Fruit fly (Drosophila melanogaster) S2 (cell line): ENCODE measurements around the gene tub.

Experiments
- CG8478 ChIP-seq: fragments of >200 bp; optimal IDR thresholded peaks from 2 replicates; lab custom pipeline; 2018
- CTCF ChIP-seq, 2 experiments: fragments of >200 bp; optimal IDR thresholded peaks; 2 replicates each; lab custom pipeline; 2018

DNA sequence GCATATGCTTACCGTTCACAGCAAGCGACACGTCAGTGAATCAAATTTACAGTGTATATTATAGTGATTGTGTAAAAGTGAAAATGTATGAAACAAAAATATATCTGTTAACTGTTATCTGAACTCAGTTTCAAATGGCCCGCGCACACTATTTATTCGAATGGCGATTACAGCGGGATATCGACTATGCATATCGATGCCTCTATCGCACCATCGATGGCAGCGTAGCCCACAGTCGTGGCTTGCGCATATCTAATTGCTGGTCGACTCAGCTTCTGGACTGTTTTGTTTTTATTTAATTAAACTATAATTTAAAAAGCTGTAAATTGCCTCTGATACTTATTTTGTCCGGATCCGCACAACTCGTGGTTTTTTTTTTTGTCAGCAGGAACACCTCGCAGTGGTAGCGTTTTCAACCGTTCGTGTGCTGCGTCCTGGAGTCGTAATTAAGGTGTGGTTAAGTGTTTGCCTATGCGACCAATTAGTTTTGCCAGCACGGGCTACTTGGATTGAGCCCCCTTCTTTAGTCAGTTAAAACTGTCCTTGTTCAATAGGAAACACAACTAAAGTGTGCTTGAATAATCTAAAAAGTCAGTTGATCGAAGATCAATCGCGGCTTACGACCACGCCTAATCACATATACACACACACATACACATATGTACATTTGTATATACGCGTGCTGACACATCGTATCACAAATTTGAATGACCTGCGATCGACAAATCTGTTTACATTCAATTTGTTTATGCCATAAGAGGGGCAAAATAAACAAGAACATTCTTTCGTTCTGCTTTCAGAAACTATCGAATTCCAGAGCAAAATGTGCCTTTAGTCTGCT lies 6.2 kb upstream of the tub start, which contains the start of gene Cont:
- TF ChIP-seq CG8478 (no peak), CTCF (optimal IDR thresholded peaks at IDR 0.05; lab: Kevin White, UChicago) (no peak)
